Fruit fly (Drosophila melanogaster): ENCODE results near the gene Pgant4.
A peak's percentile ranks its signal among the peaks of the same experiment; 100 is the strongest.

The Pgant4 gene

DNA sequence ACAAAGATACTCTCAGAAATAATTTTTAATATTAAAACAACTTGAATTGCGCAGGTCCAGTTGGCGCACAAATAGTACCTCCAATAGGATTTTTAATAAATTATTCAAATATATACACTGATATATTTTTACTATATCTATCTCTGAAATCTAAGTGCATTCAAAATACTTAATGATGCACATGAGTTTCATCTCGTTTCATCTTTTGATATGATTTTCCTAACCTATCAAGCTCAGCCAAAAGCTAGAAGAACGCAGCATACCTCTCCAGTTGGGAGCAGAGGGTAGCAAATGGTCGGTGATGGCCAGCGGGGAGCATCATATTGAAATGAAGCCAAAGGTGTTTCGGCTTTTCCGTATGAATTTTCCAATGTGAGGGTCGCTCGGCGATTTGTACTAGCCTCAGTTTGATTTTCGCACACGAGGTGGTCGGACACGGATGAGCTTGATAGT is 52.4 kb downstream of the Pgant4 start, which contains the start of gene CG8852 (continued):
- TF ChIP-seq CG10543 (GFP tag; optimal IDR thresholded peaks at IDR 0.05) (peak; percentile 44), zen (tag; optimal IDR thresholded peaks at IDR 0.05) (no peak), Sry-δ (GFP tag; optimal IDR thresholded peaks at IDR 0.05) (no peak), CG15601 (tag; optimal IDR thresholded peaks at IDR 0.05) (no peak), CG6765 (GFP tag; optimal IDR thresholded peaks at IDR 0.05) (peak; percentile 16), CG31388 (GFP tag; optimal IDR thresholded peaks at IDR 0.05) (no peak), pita (GFP tag; optimal IDR thresholded peaks at IDR 0.05) (no peak), gsb-n (tag; optimal IDR thresholded peaks at IDR 0.05) (no peak), ken (GFP tag; IDR thresholded peaks at IDR 0.05) (no peak), CG9817 (tag; optimal IDR thresholded peaks at IDR 0.05) (peak; percentile 8), C15 (GFP tag; IDR thresholded peaks at IDR 0.05) (no peak), CG11398 (GFP tag; optimal IDR thresholded peaks at IDR 0.05) (no peak), kay (GFP tag; optimal IDR thresholded peaks at IDR 0.05) (no peak), CG15696 (tag; optimal IDR thresholded peaks at IDR 0.05) (no peak), lola (GFP tag; optimal IDR thresholded peaks at IDR 0.05) (no peak), CG3407 (GFP tag; optimal IDR thresholded peaks at IDR 0.05) (no peak), D19A (tag; optimal IDR thresholded peaks at IDR 0.05) (no peak), sens (GFP tag) (no peak), Sox100B (GFP tag; optimal IDR thresholded peaks at IDR 0.05) (no peak), CG12071 (GFP tag; optimal IDR thresholded peaks at IDR 0.05) (no peak), CG11093 (GFP tag; IDR thresholded peaks at IDR 0.05) (0 out of 3 replicates have a peak, but pooled peaks have one; percentile 8), CG3995 (GFP tag; optimal IDR thresholded peaks at IDR 0.05) (no peak), al (GFP tag; IDR thresholded peaks at IDR 0.05) (peak; percentile 50; the same call in 1 of the 2 replicates), CG5953 (GFP tag; IDR thresholded peaks at IDR 0.05) (no peak), CG1602 (GFP tag; optimal IDR thresholded peaks at IDR 0.05) (no peak), Hsf (GFP tag; optimal IDR thresholded peaks at IDR 0.05) (peak; percentile 11), CG14014 (GFP tag; IDR thresholded peaks at IDR 0.05) (0 out of 2 replicates have a peak, but pooled peaks have one; percentile 41), CG42726 (GFP tag; IDR thresholded peaks at IDR 0.05; ENCODE audit: partially characterized antibody) (no peak), CG3281 (GFP tag; optimal IDR thresholded peaks at IDR 0.05) (no peak), ewg (GFP tag; optimal IDR thresholded peaks at IDR 0.05) (no peak), CG5180 (GFP tag; optimal IDR thresholded peaks at IDR 0.05) (no peak), twi (tag; optimal IDR thresholded peaks at IDR 0.05) (no peak), NC2β (GFP tag; optimal IDR thresholded peaks at IDR 0.05) (no peak), NFAT (GFP tag; IDR thresholded peaks at IDR 0.05) (no peak), az2 (GFP tag; optimal IDR thresholded peaks at IDR 0.05) (no peak), da (GFP tag; optimal IDR thresholded peaks at IDR 0.05) (no peak), CG4360 (GFP tag; IDR thresholded peaks at IDR 0.05) (no peak), CG9876 (GFP tag; optimal IDR thresholded peaks at IDR 0.05) (no peak), Gug (GFP tag; IDR thresholded peaks at IDR 0.05) (0 out of 4 replicates have a peak, but pooled peaks have one; percentile 34), Nf-YA (GFP tag; IDR thresholded peaks at IDR 0.05) (no peak), CG2199 (GFP tag; IDR thresholded peaks at IDR 0.05) (no peak), sd (tag; optimal IDR thresholded peaks at IDR 0.05) (no peak), CG6689 (GFP tag; IDR thresholded peaks at IDR 0.05) (peak; percentile 35), CG2129 (GFP tag; IDR thresholded peaks at IDR 0.05; ENCODE audit: partially characterized antibody) (no peak), CG9437 (GFP tag; optimal IDR thresholded peaks at IDR 0.05) (no peak), jigr1 (GFP tag; IDR thresholded peaks at IDR 0.05) (no peak), CG15514 (GFP tag; optimal IDR thresholded peaks at IDR 0.05) (no peak), CG7357 (GFP tag; IDR thresholded peaks at IDR 0.05) (no peak), CG8765 (GFP tag; IDR thresholded peaks at IDR 0.05) (no peak), z (GFP tag; IDR thresholded peaks at IDR 0.05) (no peak), ind (GFP tag; optimal IDR thresholded peaks at IDR 0.05) (peak; percentile 30), CG12391 (tag; optimal IDR thresholded peaks at IDR 0.05) (peak; percentile 32)
